Worm (Caenorhabditis elegans): ENCODE measurements around the gene F58B4.2.
A peak's percentile ranks its signal among the peaks of the same experiment; 100 is the strongest.

Gene F58B4.2

DNA sequence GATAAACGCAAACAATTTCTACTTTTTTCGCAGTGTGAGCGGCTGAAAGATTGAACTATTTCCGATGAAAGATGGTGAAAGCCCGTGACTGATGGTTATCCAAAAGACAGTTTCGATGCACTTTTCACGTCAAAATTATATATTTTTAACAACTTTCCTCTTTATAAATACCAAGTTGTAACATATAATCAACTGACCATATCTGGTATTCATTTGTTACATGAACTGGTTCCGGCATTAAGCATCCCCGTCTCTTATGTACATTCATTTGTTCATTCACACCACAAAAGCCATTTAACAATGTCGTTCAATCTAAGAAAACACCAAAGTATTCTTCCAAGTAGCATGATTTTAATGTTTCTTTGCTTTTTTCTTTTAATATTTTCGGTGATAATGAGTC lies 34.8 kb downstream of the F58B4.2 start, which contains the start of gene F32D8.2:
Gene F32D8.2 (plus strand): TSS at position 301 of the 400 bp plus-strand sequence.
- TF ChIP-seq nhr-76 (tag; optimal IDR thresholded peaks at IDR 0.05) (no peak), ceh-28 (tag; optimal IDR thresholded peaks at IDR 0.05) (no peak), ztf-11 (tag; optimal IDR thresholded peaks at IDR 0.05) (no peak), zag-1 (tag; optimal IDR thresholded peaks at IDR 0.05) (no peak), unc-39 (tag; optimal IDR thresholded peaks at IDR 0.05) (no peak), elt-3 (tag; optimal IDR thresholded peaks at IDR 0.05) (no peak)

DNA sequence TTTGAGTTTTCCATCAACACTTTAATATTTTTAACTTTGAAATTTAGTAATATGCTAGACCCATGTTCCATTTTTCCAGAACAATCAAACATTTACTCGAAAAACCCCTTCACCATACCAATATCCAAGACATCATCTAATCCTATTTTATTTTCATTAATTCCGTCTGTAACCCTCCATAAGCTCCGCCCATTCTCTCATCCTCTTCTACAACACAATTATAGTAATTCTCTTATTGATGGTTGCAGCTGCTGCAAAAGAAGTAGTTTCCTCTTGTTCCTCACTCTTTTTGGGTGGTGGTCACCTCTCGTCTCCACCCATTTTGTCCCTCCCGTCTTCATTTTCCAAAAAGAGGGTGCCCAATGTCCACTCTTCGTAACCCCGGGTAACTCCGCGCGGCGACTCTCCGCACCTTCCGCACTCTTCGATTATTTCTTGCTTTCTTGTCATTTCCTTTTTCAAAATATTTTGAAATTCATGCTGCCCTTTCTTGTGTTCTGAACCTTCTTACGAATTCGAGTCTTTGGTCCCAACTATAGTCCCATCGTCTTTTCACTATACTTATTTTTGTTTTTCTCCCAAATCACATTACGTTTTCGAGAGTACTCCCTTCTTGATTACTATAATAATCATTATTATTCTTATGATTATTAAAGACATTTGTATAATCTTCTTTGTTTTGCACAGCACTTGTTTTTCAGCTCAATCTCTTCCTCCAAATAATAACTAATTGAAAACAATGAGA lies 38.0 kb downstream of the F58B4.2 start, which contains the start of gene F32D8.1:
Gene F32D8.1 (plus strand): TSS at position 695 of the 745 bp plus-strand sequence.
- TF ChIP-seq ama-1 (optimal IDR thresholded peaks at IDR 0.05) (no peak), pqm-1 (tag; optimal IDR thresholded peaks at IDR 0.05) (no peak), nhr-67 (tag; optimal IDR thresholded peaks at IDR 0.05) (no peak), fkh-10 (GFP tag; optimal IDR thresholded peaks at IDR 0.05) (no peak), ceh-16 (tag; optimal IDR thresholded peaks at IDR 0.05) (no peak), sea-2 (GFP tag; optimal IDR thresholded peaks at IDR 0.05) (no peak), nhr-237 (tag; optimal IDR thresholded peaks at IDR 0.05) (no peak), mdl-1 (tag; optimal IDR thresholded peaks at IDR 0.05) (no peak), ZK546.5 (tag; optimal IDR thresholded peaks at IDR 0.05) (no peak), nhr-12 (tag; optimal IDR thresholded peaks at IDR 0.05) (no peak), nhr-11 (tag; optimal IDR thresholded peaks at IDR 0.05) (no peak), zag-1 (tag; optimal IDR thresholded peaks at IDR 0.05) (no peak), unc-62 (GFP tag; optimal IDR thresholded peaks at IDR 0.05) (no peak), ceh-82 (tag; optimal IDR thresholded peaks at IDR 0.05) (no peak), unc-39 (tag; optimal IDR thresholded peaks at IDR 0.05) (no peak), elt-3 (tag; optimal IDR thresholded peaks at IDR 0.05) (no peak), pha-4 (tag; optimal IDR thresholded peaks at IDR 0.05) (no peak), eor-1 (tag; optimal IDR thresholded peaks at IDR 0.05) (no peak), nhr-23 (tag; optimal IDR thresholded peaks at IDR 0.05) (no peak), lin-15B (tag; optimal IDR thresholded peaks at IDR 0.05) (no peak)

ce11 chrV:10877808-10878600 lies 40.3 kb downstream of the F58B4.2 start:
- no peak for TF ChIP-seq unc-39 (tag; optimal IDR thresholded peaks at IDR 0.05)
- no peak for TF ChIP-seq tbx-2 (tag; optimal IDR thresholded peaks at IDR 0.05)
- TF ChIP-seq aly-2 (tag; optimal IDR thresholded peaks at IDR 0.05), result no peak
- peak; percentile 36 for TF ChIP-seq jun-1 (tag; optimal IDR thresholded peaks at IDR 0.05)
- TF ChIP-seq zag-1 (tag; optimal IDR thresholded peaks at IDR 0.05), result no peak
- TF ChIP-seq ceh-28 (tag; optimal IDR thresholded peaks at IDR 0.05), result peak; percentile 6
- TF ChIP-seq pha-4 (tag; optimal IDR thresholded peaks at IDR 0.05), result peak; percentile 51
- TF ChIP-seq nfya-1 (tag; optimal IDR thresholded peaks at IDR 0.05; ENCODE audit: insufficient read depth), result no peak
- TF ChIP-seq elt-3 (tag; optimal IDR thresholded peaks at IDR 0.05), result no peak
- TF ChIP-seq ztf-4 (tag; optimal IDR thresholded peaks at IDR 0.05), result no peak
- TF ChIP-seq nhr-25 (tag; optimal IDR thresholded peaks at IDR 0.05), result peak; percentile 10
- TF ChIP-seq ama-1 (optimal IDR thresholded peaks at IDR 0.05), result no peak
- peak; percentile 95 for TF ChIP-seq pqm-1 (tag; optimal IDR thresholded peaks at IDR 0.05)
- peak; percentile 97 for TF ChIP-seq elt-2 (tag; optimal IDR thresholded peaks at IDR 0.05)
- TF ChIP-seq nhr-43 (tag; optimal IDR thresholded peaks at IDR 0.05; ENCODE audit: poor library complexity, severe bottlenecking), result no peak
- no peak for TF ChIP-seq mml-1 (tag; optimal IDR thresholded peaks at IDR 0.05)

DNA sequence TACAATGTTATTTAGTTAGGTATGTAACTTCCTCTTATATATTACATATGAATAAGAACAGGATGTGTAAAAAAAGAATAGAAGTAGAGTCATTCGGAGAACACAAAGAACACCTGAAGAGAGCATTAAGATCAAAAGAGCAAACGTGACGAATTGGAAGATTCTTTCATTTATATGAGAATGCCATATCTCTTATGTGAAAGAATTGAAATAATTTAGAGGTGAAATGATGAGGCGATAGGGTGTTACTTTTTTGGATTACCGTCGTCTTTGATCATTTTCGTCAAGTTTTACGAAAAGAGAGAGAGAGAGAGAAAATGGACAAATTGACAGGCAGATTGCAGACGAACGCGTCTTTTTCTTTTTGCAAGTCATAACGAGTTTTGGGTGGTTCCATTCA lies 41.8 kb downstream of the F58B4.2 start:
- no peak for TF ChIP-seq fkh-2 (tag; optimal IDR thresholded peaks at IDR 0.05)
- TF ChIP-seq lsy-12 (tag; optimal IDR thresholded peaks at IDR 0.05), result no peak
- TF ChIP-seq zag-1 (tag; optimal IDR thresholded peaks at IDR 0.05), result no peak
- no peak for TF ChIP-seq nhr-12 (tag; optimal IDR thresholded peaks at IDR 0.05)
- TF ChIP-seq elt-2 (tag; optimal IDR thresholded peaks at IDR 0.05), result no peak
- TF ChIP-seq nfya-1 (tag; optimal IDR thresholded peaks at IDR 0.05; ENCODE audit: insufficient read depth), result no peak
- no peak for TF ChIP-seq daf-12 (tag; optimal IDR thresholded peaks at IDR 0.05)
- no peak for TF ChIP-seq nhr-43 (tag; optimal IDR thresholded peaks at IDR 0.05; ENCODE audit: poor library complexity, severe bottlenecking)
- TF ChIP-seq ceh-9 (tag; optimal IDR thresholded peaks at IDR 0.05), result no peak
- TF ChIP-seq skn-1 (tag; optimal IDR thresholded peaks at IDR 0.05), result no peak
- no peak for TF ChIP-seq ceh-82 (tag; optimal IDR thresholded peaks at IDR 0.05)
- TF ChIP-seq elt-3 (tag; optimal IDR thresholded peaks at IDR 0.05), result no peak
- TF ChIP-seq nhr-25 (tag; optimal IDR thresholded peaks at IDR 0.05), result no peak
- no peak for TF ChIP-seq ceh-16 (tag; optimal IDR thresholded peaks at IDR 0.05)
- TF ChIP-seq pqm-1 (tag; optimal IDR thresholded peaks at IDR 0.05), result no peak
- TF ChIP-seq tbx-2 (tag; optimal IDR thresholded peaks at IDR 0.05), result no peak
- TF ChIP-seq fos-1 (tag; optimal IDR thresholded peaks at IDR 0.05), result no peak
- no peak for TF ChIP-seq nhr-23 (tag; optimal IDR thresholded peaks at IDR 0.05)
